Worm (Caenorhabditis elegans) whole organism, young adult: ENCODE measurements around the gene C09G9.3.

Source experiments
- B0019.2 ChIP-seq: fragments of 200-800 bp; sonication (Bioruptor generic); conservative IDR thresholded peaks from 2 replicates; pipeline ENCODE4 v1.3.6; 2022; ENCODE audit warnings: missing genetic modification reagents, missing genetic modification characterization, missing compliant biosample characterization
- B0261.1 ChIP-seq: sonication (generic microtip); optimal IDR thresholded peaks from 2 replicates; lab custom pipeline; 2016; ENCODE audit warnings: mild to moderate bottlenecking, missing genetic modification characterization, moderate library complexity, missing compliant biosample characterization
- B0336.3 ChIP-seq: fragments of 200-800 bp; sonication (Bioruptor generic); IDR thresholded peaks from 2 replicates; pipeline ENCODE4 v1.3.6; 2022; ENCODE audit warnings: missing genetic modification characterization, missing compliant biosample characterization
- D2030.7 ChIP-seq: fragments of 200-800 bp; sonication (Bioruptor generic); IDR thresholded peaks from 2 replicates; pipeline ENCODE4 v1.3.6; 2022; ENCODE audit warnings: missing genetic modification reagents, missing genetic modification characterization, missing compliant biosample characterization
- F22D6.2 ChIP-seq: sonication (generic microtip); optimal IDR thresholded peaks from 2 replicates; lab custom pipeline; 2016; ENCODE audit warnings: mild to moderate bottlenecking, missing genetic modification characterization, missing compliant biosample characterization
- F39B2.1 ChIP-seq: fragments of 200-800 bp; sonication (Bioruptor generic); IDR thresholded peaks from 2 replicates; pipeline ENCODE4 v1.3.6; 2022; ENCODE audit warnings: missing genetic modification reagents, missing genetic modification characterization, missing compliant biosample characterization
- F49E8.2 ChIP-seq: sonication (generic microtip); optimal IDR thresholded peaks from 3 replicates; lab custom pipeline; 2017; ENCODE audit warnings: missing genetic modification characterization, mild to moderate bottlenecking, missing compliant biosample characterization, antibody characterized with exemption, moderate library complexity; ENCODE audit not compliant: insufficient read depth
- F52B5.7 ChIP-seq: sonication (generic microtip); optimal IDR thresholded peaks from 2 replicates; lab custom pipeline; 2016; ENCODE audit warnings: mild to moderate bottlenecking, missing genetic modification characterization, missing compliant biosample characterization
- F55B11.4 ChIP-seq: sonication (generic microtip); optimal IDR thresholded peaks from 2 replicates; lab custom pipeline; 2016; ENCODE audit warnings: missing compliant biosample characterization, missing genetic modification characterization, borderline replicate concordance; ENCODE audit not compliant: insufficient read depth
- F57C9.4 ChIP-seq: sonication (generic microtip); optimal IDR thresholded peaks from 2 replicates; lab custom pipeline; 2017; ENCODE audit warnings: mild to moderate bottlenecking, missing genetic modification characterization, missing compliant biosample characterization
- T07F8.4 ChIP-seq: sonication (generic microtip); optimal IDR thresholded peaks from 2 replicates; lab custom pipeline; 2016; ENCODE audit warnings: mild to moderate bottlenecking, missing genetic modification characterization, moderate library complexity, missing compliant biosample characterization
- T26A5.8 ChIP-seq: sonication (generic microtip); optimal IDR thresholded peaks from 2 replicates; lab custom pipeline; 2016; ENCODE audit warnings: missing genetic modification characterization, missing compliant biosample characterization
- Y53F4B.3 ChIP-seq: fragments of 200-800 bp; sonication (Bioruptor generic); IDR thresholded peaks from 2 replicates; pipeline ENCODE4 v1.3.6; 2022; ENCODE audit warnings: missing genetic modification reagents, missing genetic modification characterization, missing compliant biosample characterization
- Y53G8AR.9 ChIP-seq: fragments of 200-800 bp; sonication (Bioruptor generic); conservative IDR thresholded peaks from 2 replicates; pipeline ENCODE4 v1.3.6; 2022; ENCODE audit warnings: missing genetic modification reagents, missing genetic modification characterization, missing compliant biosample characterization
- Y67H2A.10 ChIP-seq: fragments of 200-800 bp; sonication (Bioruptor generic); conservative IDR thresholded peaks from 2 replicates; pipeline ENCODE4 v1.3.6; 2022; ENCODE audit warnings: missing genetic modification reagents, missing genetic modification characterization, missing compliant biosample characterization
- aptf-2 ChIP-seq: fragments of 200-800 bp; sonication (Bioruptor generic); conservative IDR thresholded peaks from 2 replicates; pipeline ENCODE4 v1.3.6; 2022; ENCODE audit warnings: missing genetic modification reagents, missing genetic modification characterization, missing compliant biosample characterization
- aptf-3 ChIP-seq: fragments of 200-800 bp; sonication (Bioruptor generic); IDR thresholded peaks from 2 replicates; pipeline ENCODE4 v1.3.6; 2022; ENCODE audit warnings: missing genetic modification characterization, missing compliant biosample characterization
- attf-3 ChIP-seq: fragments of 200-800 bp; sonication (Bioruptor generic); conservative IDR thresholded peaks from 2 replicates; pipeline ENCODE4 v1.3.6; 2022; ENCODE audit warnings: missing genetic modification reagents, missing genetic modification characterization, missing compliant biosample characterization
- cebp-1 ChIP-seq, 2 experiments: fragments of 200-800 bp in 1 of 2; sonication (Bioruptor generic) in 1 of 2; sonication (generic microtip) in 1 of 2; IDR thresholded peaks in 1 of 2; optimal IDR thresholded peaks in 1 of 2; 2 replicates each; pipeline versions ENCODE4 v1.3.6 to Lab custom; 2017 to 2022; ENCODE audit warnings: missing compliant biosample characterization in 2 of 2, missing genetic modification characterization in 2 of 2, mild to moderate bottlenecking in 1 of 2, missing genetic modification reagents in 1 of 2, moderate library complexity in 1 of 2
- ceh-100 ChIP-seq: fragments of 200-800 bp; sonication (Bioruptor generic); IDR thresholded peaks from 2 replicates; pipeline ENCODE4 v1.3.6; 2022; ENCODE audit warnings: missing genetic modification reagents, missing genetic modification characterization, missing compliant biosample characterization
- ceh-79 ChIP-seq: sonication (generic microtip); optimal IDR thresholded peaks from 2 replicates; lab custom pipeline; 2017; ENCODE audit warnings: mild to moderate bottlenecking, missing genetic modification characterization, missing compliant biosample characterization
- dox-1 ChIP-seq: fragments of 200-800 bp; sonication (Bioruptor generic); IDR thresholded peaks from 2 replicates; pipeline ENCODE4 v1.3.6; 2022; ENCODE audit warnings: missing genetic modification reagents, missing genetic modification characterization, missing compliant biosample characterization
- egl-18 ChIP-seq: fragments of 200-800 bp; sonication (Bioruptor generic); IDR thresholded peaks from 2 replicates; pipeline ENCODE4 v1.3.6; 2022; ENCODE audit warnings: missing genetic modification reagents, missing genetic modification characterization, missing compliant biosample characterization
- egrh-3 ChIP-seq: fragments of 200-800 bp; sonication (Bioruptor generic); IDR thresholded peaks from 2 replicates; pipeline ENCODE4 v1.3.6; 2022; ENCODE audit warnings: missing genetic modification reagents, missing genetic modification characterization, missing compliant biosample characterization
- ekl-4 ChIP-seq: fragments of 200-800 bp; sonication (Bioruptor generic); IDR thresholded peaks from 2 replicates; pipeline ENCODE4 v1.3.6; 2022; ENCODE audit warnings: missing genetic modification reagents, missing genetic modification characterization, missing compliant biosample characterization
- ets-4 ChIP-seq: fragments of 200-800 bp; sonication (Bioruptor generic); optimal IDR thresholded peaks from 2 replicates; lab custom pipeline; 2018; ENCODE audit warnings: mild to moderate bottlenecking, missing genetic modification characterization, missing compliant biosample characterization
- fkh-3 ChIP-seq: sonication (generic microtip); optimal IDR thresholded peaks from 2 replicates; lab custom pipeline; 2016; ENCODE audit warnings: mild to moderate bottlenecking, missing genetic modification characterization, missing compliant biosample characterization
- him-1 ChIP-seq: sonication (generic microtip); optimal IDR thresholded peaks from 2 replicates; lab custom pipeline; 2016; ENCODE audit warnings: missing genotype, missing genetic modification reagents, missing genetic modification characterization, missing compliant biosample characterization
- lag-1 ChIP-seq: fragments of 200-800 bp; sonication (Bioruptor generic); IDR thresholded peaks from 2 replicates; pipeline ENCODE4 v1.3.6; 2022; ENCODE audit warnings: missing genetic modification reagents, missing genetic modification characterization, missing compliant biosample characterization
- lin-40 ChIP-seq: sonication (generic microtip); optimal IDR thresholded peaks from 2 replicates; lab custom pipeline; 2016; ENCODE audit warnings: missing genetic modification characterization, mild to moderate bottlenecking, missing compliant biosample characterization, missing genotype, missing genetic modification reagents
- madf-3 ChIP-seq: fragments of 200-800 bp; sonication (Bioruptor generic); IDR thresholded peaks from 2 replicates; pipeline ENCODE4 v1.3.6; 2022; ENCODE audit warnings: missing genetic modification reagents, missing genetic modification characterization, missing compliant biosample characterization
- mel-28 ChIP-seq: sonication (generic microtip); optimal IDR thresholded peaks from 2 replicates; lab custom pipeline; 2016; ENCODE audit warnings: borderline replicate concordance, mild to moderate bottlenecking, missing genetic modification characterization, missing compliant biosample characterization
- mxl-1 ChIP-seq: sonication (generic microtip); optimal IDR thresholded peaks from 2 replicates; lab custom pipeline; 2016; ENCODE audit warnings: missing genetic modification characterization, missing compliant biosample characterization
- nhr-80 ChIP-seq: sonication (generic microtip); optimal IDR thresholded peaks from 2 replicates; lab custom pipeline; 2016; ENCODE audit warnings: missing genetic modification characterization, missing compliant biosample characterization
- pha-4 ChIP-seq: fragments of 150-350 bp; sonication (generic microtip); optimal IDR thresholded peaks from 2 replicates; lab custom pipeline; 2014; ENCODE audit warnings: missing biosample characterization, missing genetic modification reagents, missing genetic modification characterization
- sdz-38 ChIP-seq: sonication (generic microtip); optimal IDR thresholded peaks from 2 replicates; lab custom pipeline; 2016; ENCODE audit warnings: missing genotype, missing genetic modification characterization, missing compliant biosample characterization
- sea-2 ChIP-seq: fragments of 200-800 bp; sonication (Bioruptor generic); IDR thresholded peaks from 2 replicates; pipeline ENCODE4 v1.3.6; 2022; ENCODE audit warnings: missing genetic modification characterization, missing compliant biosample characterization
- tlf-1 ChIP-seq: fragments of 200-800 bp; sonication (Bioruptor generic); optimal IDR thresholded peaks from 2 replicates; lab custom pipeline; 2018; ENCODE audit warnings: mild to moderate bottlenecking, missing genetic modification characterization, missing compliant biosample characterization
- unc-130 ChIP-seq: sonication (generic microtip); optimal IDR thresholded peaks from 2 replicates; lab custom pipeline; 2016; ENCODE audit warnings: missing genetic modification reagents, missing genetic modification characterization, missing compliant biosample characterization
- zfh-2 ChIP-seq: fragments of 200-800 bp; sonication (Bioruptor generic); conservative IDR thresholded peaks from 2 replicates; pipeline ENCODE4 v1.3.6; 2022; ENCODE audit warnings: missing genetic modification reagents, missing genetic modification characterization, missing compliant biosample characterization
- ztf-18 ChIP-seq: sonication (generic microtip); optimal IDR thresholded peaks from 2 replicates; lab custom pipeline; 2016; ENCODE audit warnings: missing genotype, mild to moderate bottlenecking, missing genetic modification characterization, missing compliant biosample characterization
- ztf-22 ChIP-seq: fragments of 200-800 bp; sonication (Bioruptor generic); optimal IDR thresholded peaks from 2 replicates; lab custom pipeline; 2018; ENCODE audit warnings: mild to moderate bottlenecking, missing genetic modification characterization, moderate library complexity, missing compliant biosample characterization
- ztf-26 ChIP-seq: sonication (generic microtip); optimal IDR thresholded peaks from 2 replicates; lab custom pipeline; 2017; ENCODE audit warnings: missing genetic modification characterization, missing compliant biosample characterization
- ztf-28 ChIP-seq: fragments of 200-800 bp; sonication (Bioruptor generic); IDR thresholded peaks from 2 replicates; pipeline ENCODE4 v1.3.6; 2022; ENCODE audit warnings: missing genetic modification reagents, missing genetic modification characterization, missing compliant biosample characterization

The C09G9.3 gene

DNA sequence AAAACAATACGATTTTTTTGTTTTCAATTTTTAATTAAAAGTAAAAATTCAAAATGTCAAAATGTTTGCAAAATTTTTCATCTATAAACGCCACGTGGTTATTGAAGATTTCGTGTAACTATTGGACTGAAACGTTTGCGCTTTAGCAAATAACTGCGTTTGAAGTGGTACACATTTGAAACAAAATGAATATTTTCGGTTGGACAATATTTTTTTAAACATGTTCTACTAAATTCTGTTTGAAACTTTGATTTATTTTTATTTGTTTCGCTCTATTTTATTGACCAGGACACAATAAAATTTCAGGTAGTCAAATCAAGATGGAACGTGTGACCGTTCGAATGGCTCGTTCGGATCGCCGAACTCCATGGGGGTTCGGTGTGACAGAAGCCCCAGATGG lies 20.7 kb downstream of the C09G9.3 start, which contains the start of gene alp-1:
Gene alp-1, plus strand, starts transcription at position 301 of the 400 bp plus-strand sequence.
- TF ChIP-seq nhr-80 (tag; lab: Kevin White, UChicago), result no peak
- no peak for TF ChIP-seq lin-40 (tag; lab: Kevin White, UChicago)
- TF ChIP-seq F52B5.7 (tag; lab: Kevin White, UChicago), result no peak
- TF ChIP-seq F49E8.2 (tag; lab: Kevin White, UChicago), result no peak
- no peak for TF ChIP-seq mxl-1
- TF ChIP-seq lag-1, result no peak
- TF ChIP-seq aptf-2 (GFP tag; lab: Robert Waterston, UW), result no peak
- TF ChIP-seq Y53G8AR.9 (GFP tag; lab: Robert Waterston, UW), result no peak
- TF ChIP-seq attf-3 (GFP tag; lab: Robert Waterston, UW), result no peak

DNA sequence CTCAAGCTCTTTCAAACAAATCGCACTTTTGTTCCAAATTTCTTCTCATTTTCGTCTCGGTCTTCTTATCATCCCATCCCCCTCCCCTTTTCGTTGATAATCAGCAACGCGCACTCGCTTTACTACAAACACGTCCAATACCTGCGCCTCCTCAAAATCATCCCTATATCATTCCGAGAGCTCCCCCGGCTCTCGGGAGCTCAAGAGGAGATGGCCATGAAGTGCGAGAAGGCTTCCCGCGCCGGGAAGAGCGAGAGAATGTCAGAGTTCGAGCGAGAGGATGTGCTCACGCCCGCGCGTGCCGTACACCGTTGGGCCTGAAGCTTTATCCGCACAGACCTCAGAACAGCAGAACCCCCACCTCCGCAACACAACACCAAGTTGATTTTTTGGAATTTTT lies 22.1 kb downstream of the C09G9.3 start:
- TF ChIP-seq sea-2 (GFP tag; lab: Robert Waterston, UW) (no peak), attf-3 (GFP tag; lab: Robert Waterston, UW) (no peak), ets-4 (GFP tag; lab: Kevin White, UChicago) (no peak), B0336.3 (GFP tag; lab: Robert Waterston, UW) (no peak), ceh-79 (tag; lab: Kevin White, UChicago) (no peak), zfh-2 (peak; percentile 87), B0019.2 (GFP tag; lab: Robert Waterston, UW) (no peak), F55B11.4 (tag; lab: Kevin White, UChicago) (no peak), D2030.7 (GFP tag; lab: Robert Waterston, UW) (no peak), dox-1 (GFP tag; lab: Robert Waterston, UW) (no peak), ekl-4 (GFP tag; lab: Robert Waterston, UW) (peak; percentile 31; the same call in 1 of the 2 replicates), egrh-3 (GFP tag; lab: Robert Waterston, UW) (peak; percentile 75; the same call in 1 of the 2 replicates), ztf-26 (tag; lab: Kevin White, UChicago) (no peak), ztf-28 (GFP tag; lab: Robert Waterston, UW) (no peak), madf-3 (no peak), B0261.1 (tag; lab: Kevin White, UChicago) (no peak), aptf-3 (GFP tag; lab: Robert Waterston, UW) (no peak), unc-130 (GFP tag; lab: Kevin White, UChicago) (no peak), Y53F4B.3 (GFP tag; lab: Robert Waterston, UW) (no peak), ceh-100 (GFP tag; lab: Robert Waterston, UW) (no peak), mel-28 (tag; lab: Kevin White, UChicago) (no peak)

- no peak for TF ChIP-seq egl-18 (GFP tag; lab: Robert Waterston, UW)
- no peak for TF ChIP-seq lag-1
- TF ChIP-seq him-1 (tag; lab: Kevin White, UChicago), result no peak
- TF ChIP-seq egrh-3 (GFP tag; lab: Robert Waterston, UW), result peak; percentile 35; the same call in 1 of the 2 replicates
- no peak for TF ChIP-seq F39B2.1 (GFP tag; lab: Robert Waterston, UW)
- TF ChIP-seq zfh-2, result peak; percentile 83
- no peak for TF ChIP-seq tlf-1 (GFP tag; lab: Kevin White, UChicago)
These were observed 23.9 kb downstream of the C09G9.3 start for ce11 chrIV:8848983-8849382.

ce11 chrIV:8847918-8848317 lies 24.9 kb downstream of the C09G9.3 start, which contains the start of gene col-118:
Gene col-118 (plus strand): TSS chrIV:8848218.
- TF ChIP-seq fkh-3 (tag; lab: Kevin White, UChicago), result no peak
- no peak for TF ChIP-seq T26A5.8
- no peak for TF ChIP-seq dox-1 (GFP tag; lab: Robert Waterston, UW)
- no peak for TF ChIP-seq F57C9.4
- no peak for TF ChIP-seq ztf-22 (GFP tag; lab: Kevin White, UChicago)
- TF ChIP-seq madf-3, result no peak
- TF ChIP-seq F22D6.2 (tag; lab: Kevin White, UChicago), result no peak
- no peak for TF ChIP-seq F49E8.2 (tag; lab: Kevin White, UChicago)
- TF ChIP-seq sdz-38, result no peak
- no peak for TF ChIP-seq T07F8.4 (tag; lab: Kevin White, UChicago)
- TF ChIP-seq aptf-3 (GFP tag; lab: Robert Waterston, UW), result no peak
- TF ChIP-seq D2030.7 (GFP tag; lab: Robert Waterston, UW), result no peak
- TF ChIP-seq cebp-1 (GFP tag; IDR thresholded peaks at IDR 0.05; lab: Robert Waterston, UW), result no peak
- no peak for TF ChIP-seq cebp-1 (tag; optimal IDR thresholded peaks at IDR 0.05; lab: Kevin White, UChicago)
- TF ChIP-seq Y67H2A.10 (GFP tag; lab: Robert Waterston, UW), result no peak
- TF ChIP-seq ztf-18, result no peak
- no peak for TF ChIP-seq pha-4 (tag; lab: Kevin White, UChicago)
